Fruit fly (Drosophila melanogaster): ENCODE results near the gene CG42688.

The CG42688 gene

dm6 chr2L:19162330-19163100, 20.1 kb downstream of the CG42688 start (continued):
- peak; percentile 27 for TF ChIP-seq D (optimal IDR thresholded peaks at IDR 0.05)
- TF ChIP-seq D (GFP tag; optimal IDR thresholded peaks at IDR 0.05), result no peak
- TF ChIP-seq pnt (GFP tag; optimal IDR thresholded peaks at IDR 0.05), result no peak
- no peak for TF ChIP-seq pb (GFP tag; optimal IDR thresholded peaks at IDR 0.05)
- TF ChIP-seq jumu (GFP tag; optimal IDR thresholded peaks at IDR 0.05), result no peak
- TF ChIP-seq grau (tag; optimal IDR thresholded peaks at IDR 0.05), result peak; percentile 17
- no peak for TF ChIP-seq zen (tag; optimal IDR thresholded peaks at IDR 0.05)
- peak; percentile 46 for TF ChIP-seq lbe (GFP tag; optimal IDR thresholded peaks at IDR 0.05)
- no peak for TF ChIP-seq dpn (GFP tag; optimal IDR thresholded peaks at IDR 0.05)
- no peak for TF ChIP-seq lov (optimal IDR thresholded peaks at IDR 0.05)
- no peak for TF ChIP-seq lov (GFP tag; IDR thresholded peaks at IDR 0.05)
- peak; percentile 69 for TF ChIP-seq pfk (GFP tag; optimal IDR thresholded peaks at IDR 0.05)
- TF ChIP-seq Max (GFP tag; optimal IDR thresholded peaks at IDR 0.05), result no peak
- no peak for TF ChIP-seq Optix (GFP tag; IDR thresholded peaks at IDR 0.05)
- no peak for TF ChIP-seq chn (GFP tag; optimal IDR thresholded peaks at IDR 0.05)
- peak; percentile 53 for TF ChIP-seq sens (GFP tag)
- TF ChIP-seq CG12769 (tag; optimal IDR thresholded peaks at IDR 0.05), result no peak
- no peak for TF ChIP-seq CG2202 (tag; optimal IDR thresholded peaks at IDR 0.05)

- TF ChIP-seq corto (GFP tag; optimal IDR thresholded peaks at IDR 0.05) (peak; percentile 60), sqz (GFP tag; optimal IDR thresholded peaks at IDR 0.05) (peak; percentile 37), HLHmδ (GFP tag; optimal IDR thresholded peaks at IDR 0.05) (no peak), knrl (GFP tag; IDR thresholded peaks at IDR 0.05; ENCODE audit: partially characterized antibody) (no peak), rib (GFP tag; IDR thresholded peaks at IDR 0.05) (0 out of 2 replicates have a peak, but pooled peaks have one; percentile 33), CG12071 (GFP tag; optimal IDR thresholded peaks at IDR 0.05) (no peak), CG15479 (GFP tag; optimal IDR thresholded peaks at IDR 0.05) (peak; percentile 89), CG8944 (GFP tag; optimal IDR thresholded peaks at IDR 0.05) (no peak), CG10543 (GFP tag; optimal IDR thresholded peaks at IDR 0.05) (no peak), bsh (GFP tag; optimal IDR thresholded peaks at IDR 0.05) (peak in 1 of 2 experiments; percentile 94), CG12659 (GFP tag; optimal IDR thresholded peaks at IDR 0.05) (no peak), kni (GFP tag; optimal IDR thresholded peaks at IDR 0.05) (peak; percentile 77), Sox102F (GFP tag; optimal IDR thresholded peaks at IDR 0.05) (no peak), CG4360 (GFP tag; IDR thresholded peaks at IDR 0.05) (peak; percentile 30; the same call in 1 of the 2 replicates), crp (GFP tag; optimal IDR thresholded peaks at IDR 0.05) (no peak), CG8388 (GFP tag; optimal IDR thresholded peaks at IDR 0.05) (peak; percentile 45), CG15514 (GFP tag; optimal IDR thresholded peaks at IDR 0.05) (no peak), bigmax (GFP tag; optimal IDR thresholded peaks at IDR 0.05) (no peak), Deaf1 (tag; optimal IDR thresholded peaks at IDR 0.05) (no peak), Blimp-1 (GFP tag; optimal IDR thresholded peaks at IDR 0.05) (no peak), nerfin-1 (tag; optimal IDR thresholded peaks at IDR 0.05) (peak; percentile 0), zen2 (GFP tag; IDR thresholded peaks at IDR 0.05; ENCODE audit: partially characterized antibody) (no peak), crol (GFP tag; IDR thresholded peaks at IDR 0.05) (peak; percentile 46), CG8478 (optimal IDR thresholded peaks at IDR 0.05) (peak; percentile 42), sens-2 (GFP tag; IDR thresholded peaks at IDR 0.05) (no peak), MBD-R2 (GFP tag; IDR thresholded peaks at IDR 0.05) (0 out of 2 replicates have a peak, but pooled peaks have one; percentile 18), ase (GFP tag; IDR thresholded peaks at IDR 0.05) (no peak), Trl (optimal IDR thresholded peaks at IDR 0.05) (peak; percentile 19 to 69), Trl (GFP tag; optimal IDR thresholded peaks at IDR 0.05) (no peak), CG2199 (GFP tag; IDR thresholded peaks at IDR 0.05) (peak; percentile 75)
Observed at dm6 chr2L:19161307-19161999, 21.2 kb downstream of the CG42688 start.

All from whole organism, embryonic.